Worm (Caenorhabditis elegans) whole organism, L2 larva: ENCODE measurements around the gene sek-5.

Experiments
- ama-1 ChIP-seq: fragments of 150-350 bp; optimal IDR thresholded peaks from 2 replicates; lab custom pipeline; 2018; ENCODE audit warnings: inconsistent platforms
- elt-3 ChIP-seq: sonication (generic microtip); optimal IDR thresholded peaks from 2 replicates; lab custom pipeline; 2017; ENCODE audit warnings: missing biosample characterization, missing genetic modification characterization
- fos-1 ChIP-seq: fragments of 150-350 bp; optimal IDR thresholded peaks from 2 replicates; lab custom pipeline; 2014; ENCODE audit warnings: missing biosample characterization, missing genetic modification characterization
- lsy-2 ChIP-seq, 2 experiments: fragments of 150-350 bp in 1 of 2; sonication (generic microtip) in 1 of 2; optimal IDR thresholded peaks; 2 replicates each; lab custom pipeline; 2014 to 2017; ENCODE audit warnings: missing biosample characterization in 2 of 2, missing genetic modification characterization in 2 of 2
- nhr-11 ChIP-seq: fragments of 150-350 bp; optimal IDR thresholded peaks from 2 replicates; lab custom pipeline; 2014; ENCODE audit warnings: missing biosample characterization, missing genetic modification characterization
- nhr-23 ChIP-seq: fragments of 150-350 bp; optimal IDR thresholded peaks from 2 replicates; lab custom pipeline; 2014; ENCODE audit warnings: missing biosample characterization, missing genetic modification reagents, missing genetic modification characterization
- nhr-77 ChIP-seq: fragments of 150-350 bp; optimal IDR thresholded peaks from 2 replicates; lab custom pipeline; 2014; ENCODE audit warnings: missing biosample characterization, missing genetic modification characterization
- skn-1 ChIP-seq: sonication (generic microtip); optimal IDR thresholded peaks from 2 replicates; lab custom pipeline; 2017; ENCODE audit warnings: missing biosample characterization, missing genetic modification characterization
- unc-55 ChIP-seq: fragments of 150-350 bp; sonication (generic microtip); optimal IDR thresholded peaks from 3 replicates; lab custom pipeline; 2014; ENCODE audit warnings: missing biosample characterization, missing genetic modification reagents, missing genetic modification characterization
- unc-62 ChIP-seq: fragments of 150-350 bp; optimal IDR thresholded peaks from 2 replicates; lab custom pipeline; 2014; ENCODE audit warnings: missing biosample characterization, missing genetic modification reagents, missing genetic modification characterization
- ztf-11 ChIP-seq: sonication (generic microtip); optimal IDR thresholded peaks from 2 replicates; lab custom pipeline; 2017; ENCODE audit warnings: missing biosample characterization, missing genetic modification characterization

- TF ChIP-seq ama-1 (lab: Kevin White, UChicago), result no peak
- no peak for TF ChIP-seq nhr-77 (tag; lab: Kevin White, UChicago)
- TF ChIP-seq fos-1 (tag; lab: Kevin White, UChicago), result no peak
- no peak for TF ChIP-seq lsy-2 (tag; optimal IDR thresholded peaks at IDR 0.05; lab: Kevin White, UChicago)
- TF ChIP-seq unc-55, result no peak
- no peak for TF ChIP-seq nhr-23 (tag; lab: Kevin White, UChicago)
- no peak for TF ChIP-seq nhr-11 (tag; lab: Kevin White, UChicago)
- TF ChIP-seq skn-1, result no peak
- TF ChIP-seq ztf-11 (tag; lab: Kevin White, UChicago), result no peak
- no peak for TF ChIP-seq elt-3 (tag; lab: Kevin White, UChicago)
- TF ChIP-seq unc-62 (GFP tag; lab: Kevin White, UChicago), result no peak
Observed at ce11 chrX:5342007-5342406, 35.4 kb upstream of the sek-5 start, which contains the start of gene C26B9.7.
